Worm (Caenorhabditis elegans): Measurements from ENCODE around the gene sta-2.

- TF ChIP-seq nhr-77 (tag; optimal IDR thresholded peaks at IDR 0.05) (no peak), zag-1 (tag; optimal IDR thresholded peaks at IDR 0.05) (no peak), tbx-2 (tag; optimal IDR thresholded peaks at IDR 0.05) (no peak), elt-3 (tag; optimal IDR thresholded peaks at IDR 0.05) (no peak), nhr-11 (tag; optimal IDR thresholded peaks at IDR 0.05) (no peak)
Observed at ce11 chrV:9777645-9778044, 36.6 kb downstream of the sta-2 start, which contains the start of gene smg-4.
